Fruit fly (Drosophila melanogaster): ENCODE results near the gene CG46397.

The CG46397 gene

DNA sequence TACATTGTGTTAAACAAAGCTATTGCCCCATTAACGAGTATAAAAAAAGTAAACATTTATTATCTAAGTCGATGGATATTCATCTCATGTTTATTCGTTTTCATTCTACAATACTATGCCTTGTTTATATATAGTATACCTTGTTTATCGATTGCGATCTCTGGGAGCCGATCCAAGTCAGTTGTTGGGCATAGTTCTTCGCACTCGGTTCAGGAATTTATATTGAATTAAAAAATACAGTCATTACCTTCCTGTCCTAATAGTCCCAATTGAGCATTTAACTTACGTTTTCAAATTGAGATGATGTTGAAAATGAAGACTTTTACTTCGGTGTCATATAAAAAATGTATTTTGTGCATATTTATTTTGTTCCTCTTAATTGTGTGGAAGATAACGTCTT is 17.6 kb downstream of the CG46397 start, which contains the start of gene CG32984:
Gene CG32984 (plus strand): TSS at position 301 of the 400 bp plus-strand sequence.
- no peak for TF ChIP-seq fd96Ca (GFP tag; IDR thresholded peaks at IDR 0.05)
- no peak for TF ChIP-seq CG9948 (tag; optimal IDR thresholded peaks at IDR 0.05)
- no peak for TF ChIP-seq Snoo (tag; optimal IDR thresholded peaks at IDR 0.05)
- TF ChIP-seq CG15710 (tag; optimal IDR thresholded peaks at IDR 0.05) = no peak
- no peak for TF ChIP-seq CG32121 (GFP tag; IDR thresholded peaks at IDR 0.05)
- TF ChIP-seq EcR (GFP tag; optimal IDR thresholded peaks at IDR 0.05) = no peak
- no peak for TF ChIP-seq CG8301 (tag; optimal IDR thresholded peaks at IDR 0.05)
- TF ChIP-seq CG14655 (GFP tag; optimal IDR thresholded peaks at IDR 0.05) = no peak
- no peak for TF ChIP-seq rn (GFP tag; IDR thresholded peaks at IDR 0.05)
- TF ChIP-seq CG17806 (tag; optimal IDR thresholded peaks at IDR 0.05) = no peak
- no peak for TF ChIP-seq CG34367 (tag; optimal IDR thresholded peaks at IDR 0.05)
- TF ChIP-seq CG8159 (tag; optimal IDR thresholded peaks at IDR 0.05) = no peak
- TF ChIP-seq CG4496 (GFP tag; IDR thresholded peaks at IDR 0.05) = no peak
- no peak for TF ChIP-seq CG12605 (GFP tag; IDR thresholded peaks at IDR 0.05)

DNA sequence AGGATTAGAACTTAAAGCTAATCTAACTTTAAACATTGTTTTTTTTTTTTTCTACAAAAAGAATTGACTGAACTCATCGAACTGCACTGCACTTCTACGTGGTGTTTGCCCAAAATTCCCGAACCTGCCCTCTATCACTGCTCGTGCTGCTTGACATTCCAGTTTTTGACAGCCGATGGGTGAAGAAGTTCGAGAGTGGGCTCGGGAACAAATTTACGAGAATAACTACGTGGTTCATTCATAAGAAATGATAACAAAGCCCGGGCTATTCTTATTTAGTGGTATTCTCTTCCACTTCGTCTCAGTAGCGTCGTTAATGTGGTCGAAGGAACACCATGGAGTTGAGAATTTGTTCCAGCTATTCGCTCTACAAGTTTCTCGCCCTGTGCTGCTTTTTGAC is 20.2 kb downstream of the CG46397 start, which contains the start of gene CG18088:
Gene CG18088 (plus strand): TSS at position 301 of the 400 bp plus-strand sequence.
- TF ChIP-seq Pif1A (GFP tag; optimal IDR thresholded peaks at IDR 0.05) = no peak
- TF ChIP-seq D1 (tag; optimal IDR thresholded peaks at IDR 0.05) = no peak
- TF ChIP-seq CG12605 (GFP tag; IDR thresholded peaks at IDR 0.05) = no peak
- no peak for TF ChIP-seq Ets98B (GFP tag; IDR thresholded peaks at IDR 0.05)
- TF ChIP-seq CG13204 (GFP tag; optimal IDR thresholded peaks at IDR 0.05) = no peak
- no peak for TF ChIP-seq Snoo (tag; optimal IDR thresholded peaks at IDR 0.05)
- no peak for TF ChIP-seq CG8159 (tag; optimal IDR thresholded peaks at IDR 0.05)
- no peak for TF ChIP-seq CG4496 (GFP tag; IDR thresholded peaks at IDR 0.05)
- no peak for TF ChIP-seq CG10348 (GFP tag; IDR thresholded peaks at IDR 0.05)

DNA sequence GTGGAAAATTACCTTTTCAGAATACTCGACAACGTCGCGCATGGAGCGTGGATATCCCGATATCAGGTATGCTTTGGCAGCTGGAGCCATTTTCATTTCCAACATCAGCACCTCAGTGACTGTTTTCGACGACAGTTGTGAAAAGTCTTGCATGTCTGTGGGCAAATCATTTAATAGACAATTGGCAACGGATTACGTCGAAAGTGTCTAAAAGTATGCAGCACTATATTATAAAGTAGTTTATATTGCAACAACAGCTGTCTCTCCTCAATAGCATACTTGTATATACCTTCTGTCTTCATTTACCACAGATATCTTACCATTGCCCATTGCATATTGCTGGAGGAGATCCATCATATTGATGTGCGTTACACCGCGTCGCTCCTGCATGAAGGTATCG is 25.8 kb downstream of the CG46397 start:
- TF ChIP-seq Ets98B (GFP tag; IDR thresholded peaks at IDR 0.05) (no peak), rn (GFP tag; IDR thresholded peaks at IDR 0.05) (no peak), gl (tag; optimal IDR thresholded peaks at IDR 0.05) (no peak), D1 (tag; optimal IDR thresholded peaks at IDR 0.05) (no peak), CG8301 (tag; optimal IDR thresholded peaks at IDR 0.05) (no peak), Snoo (tag; optimal IDR thresholded peaks at IDR 0.05) (no peak), Pif1A (GFP tag; optimal IDR thresholded peaks at IDR 0.05) (no peak), CG8159 (tag; optimal IDR thresholded peaks at IDR 0.05) (no peak), CG14655 (GFP tag; optimal IDR thresholded peaks at IDR 0.05) (no peak), EcR (GFP tag; optimal IDR thresholded peaks at IDR 0.05) (no peak), CG13204 (GFP tag; optimal IDR thresholded peaks at IDR 0.05) (no peak), CG34367 (tag; optimal IDR thresholded peaks at IDR 0.05) (no peak), CG15710 (tag; optimal IDR thresholded peaks at IDR 0.05) (no peak), CG17806 (tag; optimal IDR thresholded peaks at IDR 0.05) (no peak), CG32121 (GFP tag; IDR thresholded peaks at IDR 0.05) (no peak), CG9948 (tag; optimal IDR thresholded peaks at IDR 0.05) (no peak), fd96Ca (GFP tag; IDR thresholded peaks at IDR 0.05) (no peak)

DNA sequence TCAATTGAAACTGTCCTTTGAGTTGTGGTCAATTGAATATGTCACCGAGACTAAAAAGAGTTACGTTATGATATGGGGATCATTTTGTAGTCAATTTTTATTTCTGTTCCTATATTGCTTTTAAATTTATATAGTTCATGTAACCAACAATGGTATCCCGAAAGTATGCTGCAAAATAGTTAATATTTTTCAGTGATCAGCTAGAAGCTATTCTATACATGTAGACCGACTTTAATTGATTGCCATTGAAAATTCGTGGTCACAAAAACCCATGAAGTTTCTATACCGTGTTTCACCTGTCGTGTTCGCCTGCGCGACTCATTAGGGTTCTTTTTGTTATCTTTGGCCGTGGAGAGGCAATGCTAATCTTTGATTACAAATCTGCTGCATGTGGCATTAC is 27.4 kb downstream of the CG46397 start:
- TF ChIP-seq D1 (tag; optimal IDR thresholded peaks at IDR 0.05) = no peak

DNA sequence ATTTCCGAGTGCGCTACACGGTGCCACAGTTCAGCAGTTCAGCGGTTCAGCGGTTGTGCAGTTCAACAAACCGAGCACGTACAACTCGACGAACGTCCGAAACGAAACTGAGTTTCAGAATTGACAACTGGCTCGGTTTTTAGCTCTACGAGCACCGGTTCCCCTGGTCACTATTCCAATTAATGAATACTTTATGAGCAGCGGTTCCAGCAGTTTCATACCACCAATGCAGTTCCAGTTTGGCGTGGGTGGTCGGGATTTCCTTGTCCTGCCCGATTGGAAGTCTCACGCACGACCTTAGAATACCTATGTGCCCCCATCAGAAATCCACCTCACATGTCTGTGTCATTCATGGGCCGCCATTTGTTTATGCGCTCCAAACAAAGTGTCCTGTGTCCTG is 28.3 kb downstream of the CG46397 start, which contains the start of gene CG9541:
Gene CG9541 (minus strand): TSS at position 101 of the 400 bp plus-strand sequence.
- TF ChIP-seq CG13204 (GFP tag; optimal IDR thresholded peaks at IDR 0.05) (no peak), gl (tag; optimal IDR thresholded peaks at IDR 0.05) (no peak), CG8301 (tag; optimal IDR thresholded peaks at IDR 0.05) (no peak), CG10348 (GFP tag; IDR thresholded peaks at IDR 0.05) (no peak), D1 (tag; optimal IDR thresholded peaks at IDR 0.05) (no peak)

DNA sequence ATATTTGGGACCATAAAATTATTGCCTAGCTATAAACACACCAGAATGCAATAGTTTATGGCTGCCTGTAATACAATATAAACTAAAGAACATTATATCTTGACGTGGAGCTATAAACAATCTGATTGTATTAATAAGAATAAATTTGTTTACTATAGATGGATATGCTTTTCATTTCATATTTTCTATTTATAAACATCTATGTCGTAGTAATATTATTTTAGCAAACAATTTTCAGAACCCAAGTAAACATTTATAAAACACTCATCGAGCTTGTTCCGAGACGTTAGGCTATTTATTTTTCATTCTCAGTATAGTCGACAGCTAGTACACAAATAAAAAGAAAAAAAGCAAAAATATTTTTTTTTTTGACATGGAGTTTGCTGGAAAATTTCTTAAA is 33.3 kb downstream of the CG46397 start, which contains the start of gene CG18662:
Gene CG18662 (plus strand): TSS at position 301 of the 400 bp plus-strand sequence.
- TF ChIP-seq CG10348 (GFP tag; IDR thresholded peaks at IDR 0.05) (no peak), CG9948 (tag; optimal IDR thresholded peaks at IDR 0.05) (no peak), CG34367 (tag; optimal IDR thresholded peaks at IDR 0.05) (no peak), D1 (tag; optimal IDR thresholded peaks at IDR 0.05) (no peak), fd96Ca (GFP tag; IDR thresholded peaks at IDR 0.05) (no peak), Snoo (tag; optimal IDR thresholded peaks at IDR 0.05) (no peak), CG14655 (GFP tag; optimal IDR thresholded peaks at IDR 0.05) (no peak), CG12605 (GFP tag; IDR thresholded peaks at IDR 0.05) (no peak), CG15710 (tag; optimal IDR thresholded peaks at IDR 0.05) (no peak), EcR (GFP tag; optimal IDR thresholded peaks at IDR 0.05) (no peak), rn (GFP tag; IDR thresholded peaks at IDR 0.05) (no peak)

DNA sequence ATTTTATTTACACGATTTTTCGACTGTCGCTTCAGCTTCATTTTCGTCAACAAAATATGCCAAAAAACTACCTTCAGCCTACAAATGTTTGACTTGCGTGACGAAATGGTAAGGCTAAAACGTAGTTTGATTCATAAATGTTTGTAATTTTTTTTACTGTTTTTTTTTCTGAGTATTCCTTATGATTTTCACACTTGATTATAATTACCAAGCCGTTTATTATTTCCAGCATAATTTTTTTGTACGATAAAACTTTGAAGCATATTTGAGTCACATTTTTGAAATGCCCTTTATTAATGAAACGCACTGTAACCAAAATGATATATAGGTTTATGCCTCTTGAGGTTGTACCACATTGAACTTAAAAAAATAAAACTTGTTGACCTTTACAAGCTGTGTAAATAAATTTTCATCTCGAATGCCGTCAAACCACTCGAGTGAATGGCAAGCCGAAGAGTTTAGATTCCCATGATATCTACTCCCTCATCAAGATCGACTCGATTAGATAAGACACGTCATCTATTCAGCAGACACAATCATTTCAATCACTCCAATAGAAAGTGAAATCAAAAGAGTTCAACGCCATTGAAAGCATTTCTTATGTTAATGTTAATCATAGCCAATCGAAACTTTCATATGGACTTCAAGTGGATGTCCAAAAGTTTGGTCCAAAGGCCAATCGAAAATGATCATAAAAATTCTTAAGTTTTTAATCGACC is 35.7 kb downstream of the CG46397 start:
- no peak for TF ChIP-seq Snoo (tag; optimal IDR thresholded peaks at IDR 0.05)
- no peak for TF ChIP-seq Ets98B (GFP tag; IDR thresholded peaks at IDR 0.05)
- TF ChIP-seq CG15710 (tag; optimal IDR thresholded peaks at IDR 0.05) = no peak
- TF ChIP-seq CG32121 (GFP tag; IDR thresholded peaks at IDR 0.05) = no peak
- TF ChIP-seq CG12605 (GFP tag; IDR thresholded peaks at IDR 0.05) = no peak
- TF ChIP-seq CG8159 (tag; optimal IDR thresholded peaks at IDR 0.05) = no peak

Data from whole organism, pupa.